Fruit fly (Drosophila melanogaster) whole organism, embryonic: ENCODE measurements around the gene CG8541.

Experiments
- nom ChIP-seq: fragments of 200-800 bp; sonication (Bioruptor generic); optimal IDR thresholded peaks from 2 replicates; lab custom pipeline; 2017; ENCODE audit warnings: missing biosample characterization, missing genetic modification characterization, mild to moderate bottlenecking, moderate library complexity, missing genetic modification reagents
- otp ChIP-seq: fragments of 200-800 bp; sonication (Bioruptor generic); IDR thresholded peaks from 3 replicates; pipeline ENCODE4, ENCODE4 v1.3.6; 2022; ENCODE audit warnings: missing biosample characterization, missing genetic modification characterization
- tll ChIP-seq, 2 experiments: fragments of 200-800 bp in 1 of 2; fragments of >200 bp in 1 of 2; sonication (Bioruptor generic) in 1 of 2; optimal IDR thresholded peaks; 2 replicates each; lab custom pipeline; 2017 to 2019; ENCODE audit warnings: missing biosample characterization in 2 of 2, missing genetic modification characterization in 2 of 2, mild to moderate bottlenecking in 1 of 2, moderate library complexity in 1 of 2

DNA sequence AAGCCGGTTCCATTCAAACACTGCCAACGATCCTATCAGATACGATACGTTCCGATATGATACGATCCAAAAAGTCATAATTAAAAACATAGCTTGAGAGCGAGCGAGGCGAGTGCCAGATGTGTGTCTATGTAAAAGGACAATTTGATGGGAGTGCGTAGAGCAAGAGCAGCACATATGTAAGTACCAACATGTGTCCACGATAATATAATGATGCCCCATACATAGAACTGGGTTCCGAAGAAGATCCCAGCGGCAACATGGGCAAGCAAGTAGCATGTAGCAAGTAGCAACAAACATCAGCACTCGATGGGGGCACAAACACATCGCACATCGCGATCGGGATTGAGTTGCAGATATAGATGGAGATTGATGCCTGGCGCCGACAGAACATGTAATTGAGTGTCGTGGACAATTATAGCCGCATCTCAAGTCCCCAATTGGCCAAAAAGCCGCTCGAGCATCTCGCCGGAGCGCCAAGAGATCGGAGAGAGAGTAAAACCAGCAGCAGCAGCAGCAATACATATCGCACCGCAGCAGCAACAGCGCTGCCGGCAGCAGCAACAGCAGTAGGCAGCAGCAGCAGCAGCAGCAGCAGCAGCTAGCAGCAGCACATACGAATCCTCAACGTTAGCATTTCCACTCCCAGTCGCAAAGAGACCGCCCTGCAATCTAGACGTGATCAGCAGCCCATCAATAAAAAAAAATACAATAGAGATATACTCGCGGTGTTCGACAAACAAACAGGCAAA is 47.2 kb downstream of the CG8541 start, which contains the start of gene ltl:
- TF ChIP-seq nom (GFP tag; lab: Kevin White, UChicago) (no peak), otp (no peak), tll (GFP tag; optimal IDR thresholded peaks at IDR 0.05; lab: Kevin White, UChicago) (no peak)
